Fruit fly (Drosophila melanogaster) whole organism, embryonic: ENCODE data around the gene Npc2g.
A peak's percentile ranks its signal among the peaks of the same experiment; 100 is the strongest.

ENCODE experiments used
- Asciz ChIP-seq: fragments of 200-800 bp; sonication (Bioruptor generic); optimal IDR thresholded peaks from 2 replicates; lab custom pipeline; 2017; ENCODE audit warnings: missing biosample characterization, mild to moderate bottlenecking, missing genetic modification characterization, missing genetic modification reagents
- BEAF-32 ChIP-seq: fragments of 200-800 bp; sonication (Bioruptor generic); optimal IDR thresholded peaks from 3 replicates; lab custom pipeline; 2017; ENCODE audit warnings: missing biosample characterization, missing genetic modification characterization, mild to moderate bottlenecking, moderate library complexity, missing genetic modification reagents
- Blimp-1 ChIP-seq: fragments of 200-800 bp; sonication (Bioruptor generic); optimal IDR thresholded peaks from 3 replicates; lab custom pipeline; 2018; ENCODE audit warnings: missing biosample characterization, missing genetic modification characterization, mild to moderate bottlenecking, moderate library complexity, missing genetic modification reagents
- CG10147 ChIP-seq: fragments of 200-800 bp; sonication (Bioruptor generic); optimal IDR thresholded peaks from 2 replicates; lab custom pipeline; 2019; ENCODE audit warnings: missing biosample characterization, mild to moderate bottlenecking, missing genetic modification characterization, moderate library complexity
- CG10543 ChIP-seq: fragments of 200-800 bp; sonication (Bioruptor generic); optimal IDR thresholded peaks from 3 replicates; lab custom pipeline; 2017; ENCODE audit warnings: missing biosample characterization, mild to moderate bottlenecking, missing genetic modification characterization, moderate library complexity
- CG16863 ChIP-seq: fragments of 200-800 bp; sonication (Bioruptor generic); optimal IDR thresholded peaks from 3 replicates; lab custom pipeline; 2016; ENCODE audit warnings: missing biosample characterization, missing genetic modification characterization
- CG1832 ChIP-seq: fragments of 200-800 bp; sonication (Bioruptor generic); optimal IDR thresholded peaks from 2 replicates; lab custom pipeline; 2017; ENCODE audit warnings: missing biosample characterization, mild to moderate bottlenecking, missing genetic modification characterization, inconsistent platforms
- CG2889 ChIP-seq: fragments of 200-800 bp; sonication (Bioruptor generic); IDR thresholded peaks from 3 replicates; pipeline ENCODE4 v1.3.6; 2022; ENCODE audit warnings: missing biosample characterization, missing genetic modification characterization
- CG31441 ChIP-seq: fragments of 200-800 bp; sonication (Bioruptor generic); IDR thresholded peaks from 2 replicates; pipeline ENCODE4 v1.3.6; 2022; ENCODE audit warnings: missing biosample characterization, missing genetic modification characterization
- CG3726 ChIP-seq: fragments of 200-800 bp; sonication (Bioruptor generic); IDR thresholded peaks from 3 replicates; pipeline ENCODE4, ENCODE4 v1.3.6; 2022; ENCODE audit warnings: missing biosample characterization, missing genetic modification characterization
- CG3995 ChIP-seq: fragments of 200-800 bp; sonication (Bioruptor generic); optimal IDR thresholded peaks from 3 replicates; lab custom pipeline; 2016; ENCODE audit warnings: missing biosample characterization, missing genetic modification characterization
- CG4707 ChIP-seq: fragments of 200-800 bp; sonication (Bioruptor generic); optimal IDR thresholded peaks from 2 replicates; lab custom pipeline; 2018; ENCODE audit warnings: missing biosample characterization, mild to moderate bottlenecking, missing genetic modification characterization, moderate library complexity
- CG5953 ChIP-seq: fragments of 200-800 bp; sonication (Bioruptor generic); IDR thresholded peaks from 2 replicates; pipeline ENCODE4 v1.3.6; 2022; ENCODE audit warnings: missing biosample characterization, missing genetic modification characterization
- CG6791 ChIP-seq: fragments of 200-800 bp; sonication (Bioruptor generic); IDR thresholded peaks from 3 replicates; pipeline ENCODE4 v1.3.6; 2022; ENCODE audit warnings: missing biosample characterization, missing genetic modification characterization; ENCODE audit not compliant: partially characterized antibody
- CG7357 ChIP-seq: fragments of 200-800 bp; sonication (Bioruptor generic); IDR thresholded peaks from 3 replicates; pipeline ENCODE4 v1.3.6; 2022; ENCODE audit warnings: missing biosample characterization, missing genetic modification characterization
- CG8089 ChIP-seq: fragments of 200-800 bp; sonication (Bioruptor generic); optimal IDR thresholded peaks from 3 replicates; lab custom pipeline; 2016; ENCODE audit warnings: missing biosample characterization, missing genetic modification characterization
- CG8359 ChIP-seq: fragments of 200-800 bp; sonication (Bioruptor generic); optimal IDR thresholded peaks from 2 replicates; lab custom pipeline; 2017; ENCODE audit warnings: missing biosample characterization, mild to moderate bottlenecking, missing genetic modification characterization, borderline replicate concordance
- CG8765 ChIP-seq: fragments of 200-800 bp; sonication (Bioruptor generic); IDR thresholded peaks from 2 replicates; pipeline ENCODE4 v1.3.6; 2022; ENCODE audit warnings: missing biosample characterization, missing genetic modification characterization
- Ets65A ChIP-seq: fragments of 200-800 bp; sonication (Bioruptor generic); peaks from one replicate; lab custom pipeline; 2016; ENCODE audit warnings: missing biosample characterization, missing genetic modification characterization
- Gsc ChIP-seq: fragments of 200-800 bp; sonication (Bioruptor generic); IDR thresholded peaks from 2 replicates; pipeline ENCODE4 v1.3.6; 2022; ENCODE audit warnings: missing biosample characterization, missing genetic modification characterization
- H15 ChIP-seq: fragments of 200-800 bp; sonication (Bioruptor generic); IDR thresholded peaks from 3 replicates; pipeline ENCODE4 v1.3.6; 2022; ENCODE audit warnings: missing biosample characterization, missing genetic modification characterization
- Hmr ChIP-seq: fragments of 200-800 bp; sonication (Bioruptor generic); optimal IDR thresholded peaks from 3 replicates; lab custom pipeline; 2017; ENCODE audit warnings: mild to moderate bottlenecking, missing biosample characterization, missing genetic modification reagents, missing genetic modification characterization
- Mad ChIP-seq: fragments of 200-800 bp; sonication (Bioruptor generic); optimal IDR thresholded peaks from 2 replicates; lab custom pipeline; 2016; ENCODE audit warnings: missing biosample characterization, missing genetic modification characterization
- Trl ChIP-seq, 3 experiments: fragments of >200 bp in 2 of 3; fragments of 200-800 bp in 1 of 3; sonication (Bioruptor generic) in 1 of 3; optimal IDR thresholded peaks; 2 replicates in 1 of 3; 3 replicates in 2 of 3; lab custom pipeline; 2016 to 2017; ENCODE audit warnings: missing biosample characterization in 1 of 3, missing genetic modification characterization in 1 of 3
- Vsx1 ChIP-seq: fragments of 200-800 bp; sonication (Bioruptor generic); optimal IDR thresholded peaks from 2 replicates; lab custom pipeline; 2017; ENCODE audit warnings: missing biosample characterization, mild to moderate bottlenecking, missing genetic modification characterization, missing genetic modification reagents
- al ChIP-seq: fragments of 200-800 bp; sonication (Bioruptor generic); IDR thresholded peaks from 2 replicates; pipeline ENCODE4 v1.3.6; 2022; ENCODE audit warnings: missing biosample characterization, missing genetic modification characterization
- ato ChIP-seq: fragments of 200-800 bp; sonication (Bioruptor generic); IDR thresholded peaks from 2 replicates; pipeline ENCODE4 v1.3.6; 2022; ENCODE audit warnings: missing biosample characterization, missing genetic modification characterization; ENCODE audit not compliant: partially characterized antibody
- cato ChIP-seq: fragments of 200-800 bp; sonication (Bioruptor generic); optimal IDR thresholded peaks from 2 replicates; lab custom pipeline; 2016; ENCODE audit warnings: missing biosample characterization, missing genetic modification characterization, borderline replicate concordance
- ci ChIP-seq: fragments of 200-800 bp; sonication (Bioruptor generic); IDR thresholded peaks from 3 replicates; pipeline ENCODE4 v1.3.6; 2022; ENCODE audit warnings: missing biosample characterization, missing genetic modification characterization
- croc ChIP-seq: fragments of 200-800 bp; sonication (Bioruptor generic); conservative IDR thresholded peaks from 3 replicates; pipeline ENCODE4 v1.3.6; 2022; ENCODE audit warnings: missing biosample characterization, missing genetic modification characterization
- ems ChIP-seq: fragments of 200-800 bp; sonication (Bioruptor generic); optimal IDR thresholded peaks from 3 replicates; lab custom pipeline; 2016; ENCODE audit warnings: missing biosample characterization, missing genetic modification characterization
- hkb ChIP-seq, 2 experiments: fragments of 200-800 bp in 1 of 2; fragments of >200 bp in 1 of 2; sonication (Bioruptor generic) in 1 of 2; IDR thresholded peaks in 1 of 2; optimal IDR thresholded peaks in 1 of 2; 2 replicates each; pipeline versions ENCODE4 v1.3.6 to Lab custom; 2017 to 2022; ENCODE audit warnings: missing biosample characterization in 1 of 2, missing genetic modification characterization in 1 of 2
- ken ChIP-seq: fragments of 200-800 bp; sonication (Bioruptor generic); IDR thresholded peaks from 3 replicates; pipeline ENCODE4 v1.3.6; 2022; ENCODE audit warnings: missing biosample characterization, missing genetic modification characterization
- lab ChIP-seq: fragments of 200-800 bp; sonication (Bioruptor generic); optimal IDR thresholded peaks from 3 replicates; lab custom pipeline; 2017; ENCODE audit warnings: missing biosample characterization, missing genetic modification characterization, mild to moderate bottlenecking, moderate library complexity, missing genetic modification reagents
- nom ChIP-seq: fragments of 200-800 bp; sonication (Bioruptor generic); optimal IDR thresholded peaks from 2 replicates; lab custom pipeline; 2017; ENCODE audit warnings: missing biosample characterization, missing genetic modification characterization, mild to moderate bottlenecking, moderate library complexity, missing genetic modification reagents
- odd ChIP-seq: fragments of 200-800 bp; sonication (Bioruptor generic); optimal IDR thresholded peaks from 2 replicates; lab custom pipeline; 2017; ENCODE audit warnings: missing biosample characterization, mild to moderate bottlenecking, missing genetic modification characterization
- otp ChIP-seq: fragments of 200-800 bp; sonication (Bioruptor generic); IDR thresholded peaks from 3 replicates; pipeline ENCODE4, ENCODE4 v1.3.6; 2022; ENCODE audit warnings: missing biosample characterization, missing genetic modification characterization
- pfk ChIP-seq: fragments of 200-800 bp; sonication (Bioruptor generic); optimal IDR thresholded peaks from 2 replicates; lab custom pipeline; 2018; ENCODE audit warnings: missing biosample characterization, mild to moderate bottlenecking, missing genetic modification characterization, moderate library complexity
- stwl ChIP-seq: fragments of 200-800 bp; sonication (Bioruptor generic); optimal IDR thresholded peaks from 3 replicates; lab custom pipeline; 2018; ENCODE audit warnings: missing biosample characterization, mild to moderate bottlenecking, missing genetic modification characterization, moderate library complexity

Npc2g gene

DNA sequence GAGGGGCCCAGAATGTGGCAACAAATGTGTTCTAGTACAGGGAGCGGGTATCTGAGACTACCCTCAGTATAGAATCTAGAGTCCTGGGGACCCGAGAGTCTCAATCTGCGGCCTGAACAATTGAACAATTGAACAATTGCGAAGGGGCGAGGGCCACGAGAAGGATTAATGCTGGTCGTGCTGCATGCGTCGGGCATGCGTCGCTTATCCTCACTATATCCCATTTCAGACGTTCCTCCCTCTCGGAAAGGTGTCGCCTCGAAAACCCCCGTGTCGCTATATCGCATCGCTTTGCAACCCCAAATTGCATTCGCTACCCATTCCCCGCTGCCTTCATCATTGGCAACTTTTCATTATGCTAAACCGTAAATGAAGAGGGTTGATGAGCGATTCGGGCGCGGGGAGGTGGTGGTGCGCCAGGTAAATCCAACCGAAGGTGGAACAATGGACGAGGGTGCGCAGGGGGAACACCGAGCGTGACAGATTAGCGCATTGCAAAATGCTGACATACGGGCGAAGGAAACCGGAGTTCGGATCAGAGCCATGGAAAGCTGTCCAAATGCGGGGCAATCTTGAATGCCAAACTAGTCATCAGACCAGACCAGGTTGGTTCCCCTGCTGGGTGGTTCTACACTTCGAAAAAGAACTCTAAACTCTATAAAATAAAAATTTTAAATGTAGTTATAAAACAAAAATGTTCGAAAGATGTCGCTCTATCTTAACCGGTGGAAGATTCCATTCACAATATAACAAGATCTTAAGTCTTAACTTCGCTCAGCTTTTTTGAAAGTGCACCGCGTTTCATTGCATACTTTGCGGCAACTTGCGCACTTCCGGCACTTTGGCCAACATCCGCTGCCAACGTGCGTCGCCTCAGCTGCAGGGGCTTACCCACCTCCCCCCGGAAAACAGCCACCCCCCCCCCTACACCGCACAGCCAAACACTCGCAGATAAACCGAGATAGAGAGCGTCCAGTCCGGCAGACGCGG, 14.0 kb upstream of the Npc2g start (continued):
- TF ChIP-seq Blimp-1 (GFP tag; lab: Kevin White, UChicago) (peak; percentile 24), ato (GFP tag; lab: Robert Waterston, UW) (no peak), CG5953 (peak; percentile 46; the same call in 1 of the 2 replicates), CG31441 (peak; percentile 55), lab (peak; percentile 19), Trl (optimal IDR thresholded peaks at IDR 0.05; lab: Kevin White, UChicago) (no peak), Trl (GFP tag; optimal IDR thresholded peaks at IDR 0.05; lab: Kevin White, UChicago) (no peak), CG10147 (GFP tag; lab: Kevin White, UChicago) (no peak), CG7357 (GFP tag; lab: Robert Waterston, UW) (0 out of 3 replicates have a peak, but pooled peaks have one; percentile 16), CG8089 (GFP tag; lab: Kevin White, UChicago) (no peak), CG8359 (GFP tag; lab: Kevin White, UChicago) (peak; percentile 5), otp (GFP tag; lab: Robert Waterston, UW) (0 out of 3 replicates have a peak, but pooled peaks have one; percentile 19), odd (GFP tag; lab: Kevin White, UChicago) (no peak), ci (GFP tag; lab: Robert Waterston, UW) (peak; percentile 62; the same call in 1 of the 3 replicates), Hmr (GFP tag; lab: Kevin White, UChicago) (no peak), CG16863 (GFP tag; lab: Kevin White, UChicago) (no peak), Asciz (GFP tag; lab: Kevin White, UChicago) (peak; percentile 8), H15 (GFP tag; lab: Robert Waterston, UW) (0 out of 3 replicates have a peak, but pooled peaks have one; percentile 15), Mad (no peak), cato (GFP tag; lab: Kevin White, UChicago) (no peak), Gsc (no peak), stwl (tag; lab: Kevin White, UChicago) (no peak), Ets65A (GFP tag; lab: Kevin White, UChicago) (peak; percentile 10)

DNA sequence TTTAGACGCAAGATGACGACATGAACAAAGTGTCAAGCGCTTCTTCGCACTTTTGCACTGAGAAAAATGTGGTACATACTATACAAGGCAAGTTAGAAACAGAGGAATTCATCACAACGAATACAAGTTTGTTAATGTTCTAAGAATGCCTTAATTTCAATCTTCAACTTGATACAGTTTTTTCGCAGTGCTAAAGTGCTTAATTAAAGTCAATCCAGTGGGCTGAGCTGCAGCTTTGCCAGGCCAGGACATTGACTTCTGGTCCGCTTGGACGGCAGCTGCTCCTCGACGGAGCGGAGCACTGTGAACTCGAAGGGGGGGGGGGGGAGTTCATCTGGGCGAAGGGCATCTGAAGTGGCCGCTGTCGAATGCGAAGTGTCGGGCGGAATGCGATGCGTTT, 11.1 kb upstream of the Npc2g start:
- TF ChIP-seq CG1832 (GFP tag; lab: Kevin White, UChicago) (no peak), hkb (optimal IDR thresholded peaks at IDR 0.05; lab: Kevin White, UChicago) (no peak), hkb (GFP tag; IDR thresholded peaks at IDR 0.05; lab: Robert Waterston, UW) (no peak), CG3995 (no peak), ems (GFP tag; lab: Kevin White, UChicago) (no peak), croc (GFP tag; lab: Robert Waterston, UW) (no peak), pfk (GFP tag; lab: Kevin White, UChicago) (no peak), ken (GFP tag; lab: Robert Waterston, UW) (no peak), CG10543 (GFP tag; lab: Kevin White, UChicago) (no peak), BEAF-32 (GFP tag; lab: Kevin White, UChicago) (no peak), CG8765 (no peak), CG3726 (GFP tag; lab: Robert Waterston, UW) (no peak), Mad (no peak), CG4707 (GFP tag; lab: Kevin White, UChicago) (no peak), CG6791 (GFP tag; lab: Robert Waterston, UW) (no peak), al (GFP tag; lab: Robert Waterston, UW) (no peak), Vsx1 (GFP tag; lab: Kevin White, UChicago) (no peak), nom (GFP tag; lab: Kevin White, UChicago) (no peak), CG2889 (GFP tag; lab: Robert Waterston, UW) (no peak)
- TF ChIP-seq, all 482 proteins: peak for 0
